Worm (Caenorhabditis elegans): Measurements from ENCODE around the gene C06H5.14.

DNA sequence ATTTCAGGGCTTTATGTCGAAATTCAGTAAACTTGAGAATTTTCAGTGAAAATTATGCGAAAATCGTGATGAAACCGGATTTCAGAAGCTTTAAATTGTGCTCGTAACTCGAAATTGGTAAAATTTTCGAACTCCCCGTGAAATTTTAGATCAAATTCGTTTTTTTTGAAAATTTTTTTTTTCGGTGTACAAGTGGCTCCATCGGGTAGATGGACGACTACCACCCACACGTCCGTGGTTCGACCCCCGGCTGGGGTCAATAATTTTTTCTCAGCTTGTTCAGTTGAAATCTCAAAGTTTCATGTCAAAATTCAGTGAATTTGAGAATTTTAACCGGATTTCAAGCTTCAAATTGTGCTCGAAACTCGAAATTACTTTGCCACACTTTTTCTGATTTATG is 31.9 kb downstream of the C06H5.14 start:
- TF ChIP-seq snpc-4 (GFP tag; optimal IDR thresholded peaks at IDR 0.05), result no peak
- no peak for TF ChIP-seq snpc-4 (tag; optimal IDR thresholded peaks at IDR 0.05)
- TF ChIP-seq unc-62 (GFP tag; optimal IDR thresholded peaks at IDR 0.05), result no peak
- no peak for TF ChIP-seq nhr-120 (GFP tag; IDR thresholded peaks at IDR 0.05)
- TF ChIP-seq tlf-1 (GFP tag; optimal IDR thresholded peaks at IDR 0.05), result no peak
